Worm (Caenorhabditis elegans): ENCODE measurements around the gene C25D7.16.

ce11 chrV:15094749-15095148, 38.8 kb downstream of the C25D7.16 start, which contains the start of gene srx-78:
- TF ChIP-seq nhr-76 (tag; optimal IDR thresholded peaks at IDR 0.05) (no peak), ceh-82 (tag; optimal IDR thresholded peaks at IDR 0.05) (no peak), hif-1 (tag; optimal IDR thresholded peaks at IDR 0.05) (no peak), ama-1 (optimal IDR thresholded peaks at IDR 0.05) (no peak), nhr-111 (GFP tag; optimal IDR thresholded peaks at IDR 0.05) (no peak), lin-38 (GFP tag; IDR thresholded peaks at IDR 0.05) (no peak), ceh-28 (tag; optimal IDR thresholded peaks at IDR 0.05) (no peak), pha-4 (GFP tag; IDR thresholded peaks at IDR 0.05) (no peak), pha-4 (tag; optimal IDR thresholded peaks at IDR 0.05) (no peak), unc-62 (GFP tag; optimal IDR thresholded peaks at IDR 0.05 in 1 of 2) (no peak), unc-62 (tag; optimal IDR thresholded peaks at IDR 0.05) (no peak), pqm-1 (tag; optimal IDR thresholded peaks at IDR 0.05) (no peak), nhr-102 (tag; optimal IDR thresholded peaks at IDR 0.05) (no peak), daf-19 (GFP tag; conservative IDR thresholded peaks at IDR 0.05) (no peak)
